Worm (Caenorhabditis elegans) whole organism, late embryonic: ENCODE measurements around the gene metl-5.

Experiments used
- F13H6.1 ChIP-seq: sonication (generic microtip); optimal IDR thresholded peaks from 2 replicates; lab custom pipeline; 2016; ENCODE audit warnings: missing genetic modification characterization, missing compliant biosample characterization
- Y22D7AL.16 ChIP-seq: sonication (generic microtip); optimal IDR thresholded peaks from 2 replicates; lab custom pipeline; 2016; ENCODE audit warnings: missing genetic modification characterization, missing compliant biosample characterization
- ceh-19 ChIP-seq: fragments of 200-800 bp; sonication (Bioruptor generic); optimal IDR thresholded peaks from 2 replicates; lab custom pipeline; 2018; ENCODE audit warnings: mild to moderate bottlenecking, missing genetic modification characterization, missing compliant biosample characterization
- ceh-30 ChIP-seq: fragments of 150-350 bp; optimal IDR thresholded peaks from 2 replicates; lab custom pipeline; 2014; ENCODE audit warnings: missing biosample characterization, missing genetic modification characterization
- che-1 ChIP-seq: sonication (generic microtip); optimal IDR thresholded peaks from 2 replicates; lab custom pipeline; 2016; ENCODE audit warnings: mild to moderate bottlenecking, missing genetic modification characterization, missing compliant biosample characterization
- eyg-1 ChIP-seq: sonication (generic microtip); optimal IDR thresholded peaks from 2 replicates; lab custom pipeline; 2016; ENCODE audit warnings: missing genotype, missing genetic modification characterization, missing compliant biosample characterization
- unc-55 ChIP-seq: sonication (generic microtip); optimal IDR thresholded peaks from 2 replicates; lab custom pipeline; 2017; ENCODE audit warnings: missing biosample characterization, missing genetic modification reagents, missing genetic modification characterization

- no peak for TF ChIP-seq che-1 (tag; lab: Kevin White, UChicago)
- no peak for TF ChIP-seq F13H6.1 (tag; lab: Kevin White, UChicago)
- no peak for TF ChIP-seq eyg-1 (tag; lab: Kevin White, UChicago)
- no peak for TF ChIP-seq Y22D7AL.16 (tag; lab: Kevin White, UChicago)
- no peak for TF ChIP-seq ceh-30 (tag; lab: Kevin White, UChicago)
- TF ChIP-seq unc-55: no peak
- no peak for TF ChIP-seq ceh-19 (GFP tag; lab: Kevin White, UChicago)
Observed at ce11 chrIII:4766842-4767241, 36.0 kb upstream of the metl-5 start.
